Worm (Caenorhabditis elegans): ENCODE results near the gene frpr-4.

DNA sequence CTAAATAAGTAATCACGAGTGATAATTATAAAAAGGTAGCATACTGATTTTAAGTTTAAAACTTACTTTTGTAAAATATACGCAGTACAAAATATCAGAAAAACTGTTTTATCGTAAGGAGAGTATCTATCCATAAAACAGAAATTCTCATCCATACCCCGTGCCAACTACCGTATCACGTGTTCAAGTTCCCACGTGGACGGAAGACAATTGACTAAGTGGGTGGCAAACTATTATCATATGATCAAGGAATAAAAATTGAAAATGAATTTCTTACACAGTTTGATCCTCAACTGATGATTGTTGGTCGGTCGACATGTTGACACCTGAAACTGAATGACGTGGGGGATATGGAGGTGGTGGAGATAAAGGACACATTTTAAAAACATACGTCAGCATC, 26.9 kb upstream of the frpr-4 start, which contains the start of gene pmt-1:
- TF ChIP-seq lin-13 (GFP tag; optimal IDR thresholded peaks at IDR 0.05) = no peak
- TF ChIP-seq nhr-90 (tag; optimal IDR thresholded peaks at IDR 0.05; ENCODE audit: poor library complexity) = peak; percentile 38
- no peak for TF ChIP-seq lir-3 (tag; optimal IDR thresholded peaks at IDR 0.05; ENCODE audit: poor library complexity)
- TF ChIP-seq snpc-4 (tag; optimal IDR thresholded peaks at IDR 0.05) = no peak
- no peak for TF ChIP-seq ama-1 (optimal IDR thresholded peaks at IDR 0.05)
- TF ChIP-seq nhr-11 (tag; optimal IDR thresholded peaks at IDR 0.05) = no peak
- TF ChIP-seq nhr-76 (tag; optimal IDR thresholded peaks at IDR 0.05) = no peak
- TF ChIP-seq ceh-82 (tag; optimal IDR thresholded peaks at IDR 0.05) = no peak
- TF ChIP-seq nhr-77 (tag; optimal IDR thresholded peaks at IDR 0.05) = no peak

Measured in whole organism, L1 larva.